Fruit fly (Drosophila melanogaster): ENCODE results near the gene CG15473.

Gene CG15473

dm6 chrX:4610481-4610880, 43.8 kb downstream of the CG15473 start (continued):
- TF ChIP-seq usp (GFP tag; optimal IDR thresholded peaks at IDR 0.05) (no peak), sv (GFP tag; optimal IDR thresholded peaks at IDR 0.05) (no peak), Dfd (GFP tag; optimal IDR thresholded peaks at IDR 0.05) (no peak), Jra (GFP tag; optimal IDR thresholded peaks at IDR 0.05) (peak; percentile 96)

DNA sequence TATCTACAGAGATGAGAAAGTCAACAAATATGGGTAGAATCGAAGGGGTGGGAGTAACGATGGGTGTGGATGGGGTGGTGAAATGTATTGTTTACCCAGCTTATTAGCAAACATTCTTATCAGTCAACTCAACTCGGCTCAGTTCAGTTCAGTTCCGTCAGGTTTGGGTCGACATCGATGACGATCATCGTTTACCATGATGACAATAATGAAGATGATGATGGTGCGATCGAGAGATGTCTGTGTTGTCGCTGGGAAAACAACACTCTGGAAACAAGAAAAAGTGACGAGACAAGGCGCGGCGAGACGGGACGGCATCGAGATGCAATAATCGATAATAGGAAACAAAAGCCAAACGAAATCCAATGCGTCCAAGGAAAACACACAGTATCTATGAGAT, 44.6 kb downstream of the CG15473 start:
- no peak for TF ChIP-seq dl (GFP tag; optimal IDR thresholded peaks at IDR 0.05; ENCODE audit: insufficient read depth in 1 of 2, partially characterized antibody in 2 of 2)
- TF ChIP-seq Jra (GFP tag; optimal IDR thresholded peaks at IDR 0.05) = no peak
- no peak for TF ChIP-seq rgr (GFP tag; optimal IDR thresholded peaks at IDR 0.05)
- no peak for TF ChIP-seq Myc (optimal IDR thresholded peaks at IDR 0.05)
- no peak for TF ChIP-seq Hr83 (GFP tag; optimal IDR thresholded peaks at IDR 0.05; ENCODE audit: poor library complexity, severe bottlenecking)
- no peak for TF ChIP-seq br (GFP tag; optimal IDR thresholded peaks at IDR 0.05)
- no peak for TF ChIP-seq Mio (GFP tag; optimal IDR thresholded peaks at IDR 0.05)
- TF ChIP-seq Rel (GFP tag; optimal IDR thresholded peaks at IDR 0.05) = no peak
- TF ChIP-seq Rel (tag; optimal IDR thresholded peaks at IDR 0.05) = no peak

dm6 chrX:4606447-4606846, 47.9 kb downstream of the CG15473 start:
- TF ChIP-seq Vsx2 (GFP tag; optimal IDR thresholded peaks at IDR 0.05; ENCODE audit: partially characterized antibody) = no peak
- no peak for TF ChIP-seq N (GFP tag; optimal IDR thresholded peaks at IDR 0.05)
- TF ChIP-seq psq (GFP tag; optimal IDR thresholded peaks at IDR 0.05) = no peak
- TF ChIP-seq brk (GFP tag; optimal IDR thresholded peaks at IDR 0.05) = no peak
- no peak for TF ChIP-seq sv (GFP tag; optimal IDR thresholded peaks at IDR 0.05)
- TF ChIP-seq Abd-B (GFP tag; optimal IDR thresholded peaks at IDR 0.05) = no peak
- no peak for TF ChIP-seq Myc (optimal IDR thresholded peaks at IDR 0.05)

dm6 chrX:4605313-4605712, 49.0 kb downstream of the CG15473 start:
- TF ChIP-seq CG9705 (GFP tag; optimal IDR thresholded peaks at IDR 0.05) (no peak), Vsx2 (GFP tag; optimal IDR thresholded peaks at IDR 0.05; ENCODE audit: partially characterized antibody) (no peak), sv (GFP tag; optimal IDR thresholded peaks at IDR 0.05) (no peak), woc (GFP tag; optimal IDR thresholded peaks at IDR 0.05) (no peak), rgr (GFP tag; optimal IDR thresholded peaks at IDR 0.05) (no peak), Sp1 (GFP tag; optimal IDR thresholded peaks at IDR 0.05) (no peak)

dm6 chrX:4604553-4604952, 49.7 kb downstream of the CG15473 start:
- TF ChIP-seq N (GFP tag; optimal IDR thresholded peaks at IDR 0.05) = no peak
- no peak for TF ChIP-seq Mio (GFP tag; optimal IDR thresholded peaks at IDR 0.05)
- no peak for TF ChIP-seq Myc (optimal IDR thresholded peaks at IDR 0.05)
- TF ChIP-seq br (GFP tag; optimal IDR thresholded peaks at IDR 0.05) = no peak
- no peak for TF ChIP-seq Vsx2 (GFP tag; optimal IDR thresholded peaks at IDR 0.05; ENCODE audit: partially characterized antibody)
- TF ChIP-seq CG32264 (GFP tag; optimal IDR thresholded peaks at IDR 0.05) = no peak
- no peak for TF ChIP-seq dl (GFP tag; optimal IDR thresholded peaks at IDR 0.05; ENCODE audit: insufficient read depth in 1 of 2, partially characterized antibody in 2 of 2)
- TF ChIP-seq ey (GFP tag; optimal IDR thresholded peaks at IDR 0.05) = no peak
- no peak for TF ChIP-seq pan (optimal IDR thresholded peaks at IDR 0.05)
- no peak for TF ChIP-seq dmrt93B (GFP tag; optimal IDR thresholded peaks at IDR 0.05)
- no peak for TF ChIP-seq Hnf4 (GFP tag; optimal IDR thresholded peaks at IDR 0.05)
- no peak for TF ChIP-seq lola (GFP tag; optimal IDR thresholded peaks at IDR 0.05)
- no peak for TF ChIP-seq Hr78 (GFP tag; optimal IDR thresholded peaks at IDR 0.05)
- TF ChIP-seq Rel (GFP tag; optimal IDR thresholded peaks at IDR 0.05) = no peak
- no peak for TF ChIP-seq Rel (tag; optimal IDR thresholded peaks at IDR 0.05)
- TF ChIP-seq usp (GFP tag; optimal IDR thresholded peaks at IDR 0.05) = no peak
- no peak for TF ChIP-seq jim (GFP tag; optimal IDR thresholded peaks at IDR 0.05)
- no peak for TF ChIP-seq Jra (GFP tag; optimal IDR thresholded peaks at IDR 0.05)
- TF ChIP-seq woc (GFP tag; optimal IDR thresholded peaks at IDR 0.05) = no peak
- TF ChIP-seq fru (GFP tag; optimal IDR thresholded peaks at IDR 0.05) = no peak

- TF ChIP-seq h (GFP tag; optimal IDR thresholded peaks at IDR 0.05) = peak; percentile 38
- no peak for TF ChIP-seq Hr83 (GFP tag; optimal IDR thresholded peaks at IDR 0.05; ENCODE audit: poor library complexity, severe bottlenecking)
- TF ChIP-seq OdsH (GFP tag; optimal IDR thresholded peaks at IDR 0.05) = peak; percentile 17
- peak in 1 of 2 experiments; percentile 26 for TF ChIP-seq foxo (GFP tag; optimal IDR thresholded peaks at IDR 0.05)
- TF ChIP-seq Rel (GFP tag; optimal IDR thresholded peaks at IDR 0.05) = no peak
- TF ChIP-seq Rel (tag; optimal IDR thresholded peaks at IDR 0.05) = peak; percentile 58
These were observed 50.2 kb downstream of the CG15473 start for dm6 chrX:4604107-4604506.

Data from whole organism, wandering third instar larva.